Worm (Caenorhabditis elegans) whole organism, mixed stage, embryonic: ENCODE results near the gene C44C10.9.

Experiments used
- blmp-1 ChIP-seq: fragments of 150-350 bp; optimal IDR thresholded peaks from 2 replicates; lab custom pipeline; 2014; ENCODE audit warnings: missing biosample characterization, missing genetic modification characterization
- ces-1 ChIP-seq: fragments of 150-350 bp; optimal IDR thresholded peaks from 2 replicates; lab custom pipeline; 2014; ENCODE audit warnings: missing biosample characterization, missing genetic modification reagents, missing genetic modification characterization
- elt-3 ChIP-seq: fragments of 150-350 bp; optimal IDR thresholded peaks from 2 replicates; lab custom pipeline; 2014; ENCODE audit warnings: missing biosample characterization, missing genetic modification characterization
- lsy-2 ChIP-seq: fragments of 150-350 bp; optimal IDR thresholded peaks from 2 replicates; lab custom pipeline; 2014; ENCODE audit warnings: missing biosample characterization, missing genetic modification characterization
- mab-5 ChIP-seq: fragments of 150-350 bp; optimal IDR thresholded peaks from 2 replicates; lab custom pipeline; 2014; ENCODE audit warnings: missing biosample characterization, missing genetic modification characterization
- mep-1 ChIP-seq: fragments of 150-350 bp; optimal IDR thresholded peaks from 2 replicates; lab custom pipeline; 2017; ENCODE audit warnings: missing biosample characterization, missing genetic modification reagents, missing genetic modification characterization, inconsistent platforms
- nhr-12 ChIP-seq: fragments of 150-350 bp; optimal IDR thresholded peaks from 2 replicates; lab custom pipeline; 2014; ENCODE audit warnings: missing biosample characterization, missing genetic modification characterization
- nhr-237 ChIP-seq: fragments of 150-350 bp; optimal IDR thresholded peaks from 2 replicates; lab custom pipeline; 2014; ENCODE audit warnings: missing biosample characterization, missing genetic modification characterization
- pha-4 ChIP-seq: fragments of 150-350 bp; optimal IDR thresholded peaks from 2 replicates; lab custom pipeline; 2018; ENCODE audit warnings: missing biosample characterization, missing genetic modification reagents, missing genetic modification characterization
- sem-2 ChIP-seq: fragments of 200-800 bp; sonication (Bioruptor generic); optimal IDR thresholded peaks from 2 replicates; lab custom pipeline; 2018; ENCODE audit warnings: mild to moderate bottlenecking, missing genetic modification characterization, missing compliant biosample characterization
- snpc-4 ChIP-seq: fragments of 150-350 bp; optimal IDR thresholded peaks from 2 replicates; lab custom pipeline; 2014; ENCODE audit warnings: missing biosample characterization, missing genetic modification characterization
- sptf-1 ChIP-seq: sonication (generic microtip); optimal IDR thresholded peaks from 2 replicates; lab custom pipeline; 2017; ENCODE audit warnings: mild to moderate bottlenecking, missing genetic modification characterization, moderate library complexity, missing compliant biosample characterization
- tbx-8 ChIP-seq: fragments of 200-800 bp; sonication (Bioruptor generic); optimal IDR thresholded peaks from 2 replicates; lab custom pipeline; 2018; ENCODE audit warnings: mild to moderate bottlenecking, missing genetic modification characterization, moderate library complexity, missing compliant biosample characterization
- unc-62 ChIP-seq: fragments of 150-350 bp; optimal IDR thresholded peaks from 2 replicates; lab custom pipeline; 2014; ENCODE audit warnings: missing biosample characterization, missing genetic modification reagents, missing genetic modification characterization

ce11 chrX:11758809-11759208, 42.5 kb upstream of the C44C10.9 start, which contains the start of gene lact-7:
- TF ChIP-seq nhr-237 (tag; lab: Kevin White, UChicago): no peak
- no peak for TF ChIP-seq lsy-2
- TF ChIP-seq unc-62: no peak
- TF ChIP-seq mab-5 (tag; lab: Kevin White, UChicago): no peak
- TF ChIP-seq nhr-12 (tag; lab: Kevin White, UChicago): no peak
- TF ChIP-seq sem-2 (GFP tag; lab: Kevin White, UChicago): no peak
- TF ChIP-seq ces-1: no peak
- no peak for TF ChIP-seq mep-1 (tag; lab: Kevin White, UChicago)
- no peak for TF ChIP-seq blmp-1 (tag; lab: Kevin White, UChicago)
- TF ChIP-seq tbx-8 (GFP tag; lab: Kevin White, UChicago): no peak
- TF ChIP-seq sptf-1 (tag; lab: Kevin White, UChicago): no peak
- no peak for TF ChIP-seq elt-3 (tag; lab: Kevin White, UChicago)
- no peak for TF ChIP-seq pha-4 (tag; lab: Kevin White, UChicago)
- TF ChIP-seq snpc-4 (tag; lab: Kevin White, UChicago): no peak
